Worm (Caenorhabditis elegans) whole organism, midembryonic: ENCODE data around the gene T02H6.9.

Experiments
- T22C8.4 ChIP-seq: fragments of 200-800 bp; sonication (Bioruptor generic); IDR thresholded peaks from 2 replicates; pipeline ENCODE4 v1.3.6; 2022; ENCODE audit warnings: missing genetic modification characterization, missing compliant biosample characterization
- cog-1 ChIP-seq: sonication (generic microtip); optimal IDR thresholded peaks from 2 replicates; lab custom pipeline; 2016; ENCODE audit warnings: missing genetic modification characterization, missing compliant biosample characterization
- flt-1 ChIP-seq: fragments of 200-800 bp; sonication (Bioruptor generic); IDR thresholded peaks from 2 replicates; pipeline ENCODE4 v1.3.6; 2022; ENCODE audit warnings: missing genetic modification characterization, missing compliant biosample characterization
- med-1 ChIP-seq: sonication (generic microtip); optimal IDR thresholded peaks from 2 replicates; lab custom pipeline; 2017; ENCODE audit warnings: missing genetic modification characterization, mild to moderate bottlenecking, missing compliant biosample characterization, antibody characterized with exemption, missing genetic modification reagents; ENCODE audit not compliant: insufficient read depth
- ref-1 ChIP-seq: fragments of 200-800 bp; sonication (Bioruptor generic); conservative IDR thresholded peaks from 2 replicates; pipeline ENCODE4 v1.3.6; 2022; ENCODE audit warnings: missing genetic modification reagents, missing genetic modification characterization, missing compliant biosample characterization
- tab-1 ChIP-seq: fragments of 200-800 bp; sonication (Bioruptor generic); IDR thresholded peaks from 2 replicates; pipeline ENCODE4 v1.3.6; 2022; ENCODE audit warnings: missing genetic modification characterization, missing compliant biosample characterization
- ztf-23 ChIP-seq: fragments of 200-800 bp; sonication (Bioruptor generic); IDR thresholded peaks from 2 replicates; pipeline ENCODE4 v1.3.6; 2022; ENCODE audit warnings: missing genetic modification reagents, missing genetic modification characterization, missing compliant biosample characterization
- ztf-29 ChIP-seq: fragments of 200-800 bp; sonication (Bioruptor generic); IDR thresholded peaks from 2 replicates; pipeline ENCODE4 v1.3.6; 2022; ENCODE audit warnings: missing genetic modification reagents, missing genetic modification characterization, missing compliant biosample characterization

DNA sequence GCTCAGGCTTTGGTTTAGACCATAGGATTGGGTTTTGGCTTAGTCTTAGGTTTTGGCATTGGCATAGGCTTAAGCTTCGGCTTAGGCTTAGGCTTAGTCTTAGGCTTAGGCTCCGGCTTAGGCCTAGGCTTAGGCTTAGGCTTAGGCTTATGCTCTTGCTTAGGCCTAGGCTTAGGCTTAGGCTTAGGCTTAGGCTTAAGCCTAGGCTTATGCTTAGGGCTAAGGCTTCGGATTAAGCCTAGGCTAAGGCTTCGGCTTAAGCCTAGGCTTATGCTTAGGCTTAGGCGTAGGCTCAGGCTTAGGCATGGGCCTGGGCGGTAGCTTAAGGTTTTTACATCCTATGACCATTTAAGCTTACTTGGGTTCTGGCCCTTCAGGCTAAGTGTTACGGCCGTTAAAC, 27.4 kb upstream of the T02H6.9 start:
- TF ChIP-seq med-1 (GFP tag; lab: Kevin White, UChicago) (no peak), cog-1 (tag; lab: Kevin White, UChicago) (no peak), ref-1 (GFP tag; lab: Robert Waterston, UW) (no peak), flt-1 (no peak), T22C8.4 (GFP tag; lab: Robert Waterston, UW) (no peak), ztf-29 (GFP tag; lab: Robert Waterston, UW) (peak; percentile 29; the same call in 1 of the 2 replicates), tab-1 (GFP tag; lab: Robert Waterston, UW) (no peak), ztf-23 (GFP tag; lab: Robert Waterston, UW) (no peak)
